Worm (Caenorhabditis elegans): Measurements from ENCODE around the gene F44E5.17.

DNA sequence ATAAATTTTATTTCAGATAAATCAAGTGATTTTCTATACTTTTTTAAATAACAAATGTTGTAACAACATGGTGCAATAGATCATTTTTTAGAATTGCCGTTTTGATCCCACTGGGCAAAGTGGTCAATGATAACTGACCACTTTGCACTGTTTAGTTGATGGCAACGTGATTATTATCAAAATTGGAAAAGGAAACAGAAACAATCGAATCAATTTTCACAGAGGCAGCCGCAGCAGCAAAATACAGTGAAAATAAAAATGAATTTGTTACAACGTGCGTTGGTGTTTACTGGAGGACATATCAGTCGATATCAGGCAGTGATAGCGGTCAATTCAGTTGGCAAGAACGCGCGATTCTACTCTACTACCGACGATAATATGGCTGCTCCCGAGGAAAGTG, 42.6 kb downstream of the F44E5.17 start, which contains the start of gene VF13D12L.3:
- TF ChIP-seq T22C8.4 (GFP tag; IDR thresholded peaks at IDR 0.05) = no peak
- no peak for TF ChIP-seq ztf-29 (GFP tag; IDR thresholded peaks at IDR 0.05)
- TF ChIP-seq klf-2 (GFP tag; conservative IDR thresholded peaks at IDR 0.05) = no peak
- no peak for TF ChIP-seq ztf-23 (GFP tag; IDR thresholded peaks at IDR 0.05)
- no peak for TF ChIP-seq flt-1 (GFP tag; IDR thresholded peaks at IDR 0.05)
- no peak for TF ChIP-seq ref-1 (GFP tag; conservative IDR thresholded peaks at IDR 0.05)
